Fruit fly (Drosophila melanogaster) whole organism, prepupa: ENCODE results near the gene CG4709.

Experiments
- CG10631 ChIP-seq: fragments of 200-800 bp; sonication (Bioruptor generic); optimal IDR thresholded peaks from 2 replicates; lab custom pipeline; 2016; ENCODE audit warnings: missing biosample characterization, missing genetic modification characterization
- CG11294 ChIP-seq: fragments of 200-800 bp; sonication (Bioruptor generic); IDR thresholded peaks from 2 replicates; pipeline ENCODE4 v1.3.6; 2022; ENCODE audit warnings: missing biosample characterization, missing genetic modification characterization
- CG11762 ChIP-seq: fragments of 200-800 bp; sonication (Bioruptor generic); optimal IDR thresholded peaks from 3 replicates; lab custom pipeline; 2016; ENCODE audit warnings: missing biosample characterization, missing genetic modification characterization; ENCODE audit not compliant: insufficient read depth
- CG11902 ChIP-seq: fragments of 200-800 bp; sonication (Bioruptor generic); optimal IDR thresholded peaks from 3 replicates; lab custom pipeline; 2016; ENCODE audit warnings: missing biosample characterization, missing genetic modification characterization
- CG15336 ChIP-seq: fragments of 200-800 bp; sonication (Bioruptor generic); IDR thresholded peaks from 2 replicates; pipeline ENCODE4 v1.3.6; 2022; ENCODE audit warnings: missing biosample characterization, missing genetic modification characterization
- CG1621 ChIP-seq: fragments of 200-800 bp; sonication (Bioruptor generic); optimal IDR thresholded peaks from 3 replicates; lab custom pipeline; 2018; ENCODE audit warnings: missing biosample characterization, mild to moderate bottlenecking, missing genetic modification characterization
- CG3032 ChIP-seq: fragments of 200-800 bp; optimal IDR thresholded peaks from 2 replicates; lab custom pipeline; 2019; ENCODE audit warnings: missing biosample characterization, mild to moderate bottlenecking, missing genetic modification characterization, moderate library complexity
- CG32006 ChIP-seq: fragments of 200-800 bp; sonication (Bioruptor generic); optimal IDR thresholded peaks from 3 replicates; lab custom pipeline; 2017; ENCODE audit warnings: missing biosample characterization, mild to moderate bottlenecking, missing genetic modification characterization
- CG34406 ChIP-seq: fragments of 200-800 bp; sonication (Bioruptor generic); optimal IDR thresholded peaks from 3 replicates; lab custom pipeline; 2016; ENCODE audit warnings: missing biosample characterization, missing genetic modification characterization
- CG3919 ChIP-seq: fragments of 200-800 bp; sonication (Bioruptor generic); optimal IDR thresholded peaks from 3 replicates; lab custom pipeline; 2016; ENCODE audit warnings: missing biosample characterization, missing genetic modification characterization
- CG6163 ChIP-seq: fragments of 200-800 bp; sonication (Bioruptor generic); IDR thresholded peaks from 3 replicates; pipeline ENCODE4 v1.3.6; 2022; ENCODE audit warnings: missing biosample characterization, missing genetic modification characterization
- CG6276 ChIP-seq: fragments of 200-800 bp; sonication (Bioruptor generic); optimal IDR thresholded peaks from 2 replicates; lab custom pipeline; 2017; ENCODE audit warnings: missing biosample characterization, mild to moderate bottlenecking, missing genetic modification characterization
- CG6792 ChIP-seq: fragments of 200-800 bp; sonication (Bioruptor generic); optimal IDR thresholded peaks from 3 replicates; lab custom pipeline; 2016; ENCODE audit warnings: missing biosample characterization, missing genetic modification characterization
- CG7368 ChIP-seq: fragments of 200-800 bp; sonication (Bioruptor generic); optimal IDR thresholded peaks from 3 replicates; lab custom pipeline; 2016; ENCODE audit warnings: missing biosample characterization, missing genetic modification characterization
- CG8119 ChIP-seq: fragments of 200-800 bp; sonication (Bioruptor generic); IDR thresholded peaks from 3 replicates; pipeline ENCODE4 v1.3.6; 2022; ENCODE audit warnings: missing biosample characterization, missing genetic modification characterization
- CG8319 ChIP-seq: fragments of 200-800 bp; sonication (Bioruptor generic); optimal IDR thresholded peaks from 3 replicates; lab custom pipeline; 2016; ENCODE audit warnings: missing biosample characterization, missing genetic modification characterization
- CG9139 ChIP-seq: fragments of 200-800 bp; sonication (Bioruptor generic); optimal IDR thresholded peaks from 3 replicates; lab custom pipeline; 2017; ENCODE audit warnings: missing biosample characterization, mild to moderate bottlenecking, missing genetic modification characterization
- Eip75B ChIP-seq: fragments of 200-800 bp; sonication (Bioruptor generic); optimal IDR thresholded peaks from 3 replicates; lab custom pipeline; 2016; ENCODE audit warnings: missing biosample characterization, missing genetic modification characterization
- Eip78C ChIP-seq: fragments of 200-800 bp; sonication (Bioruptor generic); peaks from one replicate; lab custom pipeline; 2016; ENCODE audit warnings: missing biosample characterization, missing genetic modification characterization
- Eip93F ChIP-seq: fragments of 200-800 bp; sonication (Bioruptor generic); optimal IDR thresholded peaks from 2 replicates; lab custom pipeline; 2016; ENCODE audit warnings: missing biosample characterization, mild to moderate bottlenecking, missing genetic modification characterization
- Ets21C ChIP-seq: fragments of 200-800 bp; sonication (Bioruptor generic); optimal IDR thresholded peaks from 3 replicates; lab custom pipeline; 2016; ENCODE audit warnings: missing biosample characterization, missing genetic modification characterization
- Gug ChIP-seq: fragments of 200-800 bp; sonication (Bioruptor generic); IDR thresholded peaks from 2 replicates; pipeline ENCODE4 v1.3.6; 2022; ENCODE audit warnings: missing biosample characterization, missing genetic modification characterization
- Hr39 ChIP-seq: fragments of 200-800 bp; sonication (Bioruptor generic); optimal IDR thresholded peaks from 2 replicates; lab custom pipeline; 2016; ENCODE audit warnings: missing biosample characterization, missing genetic modification characterization
- Hr4 ChIP-seq: fragments of 200-800 bp; sonication (Bioruptor generic); optimal IDR thresholded peaks from 3 replicates; lab custom pipeline; 2016; ENCODE audit warnings: missing biosample characterization, missing genetic modification characterization
- OdsH ChIP-seq: fragments of 200-800 bp; sonication (Bioruptor generic); optimal IDR thresholded peaks from 3 replicates; lab custom pipeline; 2016; ENCODE audit warnings: missing biosample characterization, missing genetic modification characterization
- Smox ChIP-seq: fragments of 200-800 bp; sonication (Bioruptor generic); optimal IDR thresholded peaks from 3 replicates; lab custom pipeline; 2016; ENCODE audit warnings: missing biosample characterization, missing genetic modification characterization
- Sox14 ChIP-seq: fragments of 200-800 bp; sonication (Bioruptor generic); optimal IDR thresholded peaks from 3 replicates; lab custom pipeline; 2016; ENCODE audit warnings: missing biosample characterization, missing genetic modification characterization
- Sox15 ChIP-seq: fragments of 200-800 bp; sonication (Bioruptor generic); optimal IDR thresholded peaks from 3 replicates; lab custom pipeline; 2016; ENCODE audit warnings: missing biosample characterization, missing genetic modification characterization
- achi ChIP-seq: fragments of 200-800 bp; sonication (Bioruptor generic); optimal IDR thresholded peaks from 3 replicates; lab custom pipeline; 2016; ENCODE audit warnings: missing biosample characterization, missing genetic modification characterization
- acj6 ChIP-seq: fragments of 200-800 bp; sonication (Bioruptor generic); optimal IDR thresholded peaks from 3 replicates; lab custom pipeline; 2016; ENCODE audit warnings: missing biosample characterization, missing genetic modification characterization
- cyc ChIP-seq: fragments of 200-800 bp; sonication (Bioruptor generic); optimal IDR thresholded peaks from 3 replicates; lab custom pipeline; 2016; ENCODE audit warnings: missing biosample characterization, missing genetic modification characterization
- dsx ChIP-seq: fragments of 200-800 bp; optimal IDR thresholded peaks from 3 replicates; lab custom pipeline; 2019; ENCODE audit warnings: missing biosample characterization, mild to moderate bottlenecking, missing genetic modification characterization, moderate library complexity; ENCODE audit not compliant: poor library complexity, severe bottlenecking
- eg ChIP-seq: fragments of 200-800 bp; sonication (Bioruptor generic); IDR thresholded peaks from 3 replicates; pipeline ENCODE4 v1.3.6; 2022; ENCODE audit warnings: missing biosample characterization, missing genetic modification characterization
- esn ChIP-seq: fragments of 200-800 bp; sonication (Bioruptor generic); optimal IDR thresholded peaks from 2 replicates; lab custom pipeline; 2016; ENCODE audit warnings: missing biosample characterization, mild to moderate bottlenecking, missing genetic modification characterization, moderate library complexity
- fd59A ChIP-seq: fragments of 200-800 bp; sonication (Bioruptor generic); optimal IDR thresholded peaks from 2 replicates; lab custom pipeline; 2017; ENCODE audit warnings: missing biosample characterization, mild to moderate bottlenecking, missing genetic modification characterization, missing genetic modification reagents
- fd85E ChIP-seq: fragments of 200-800 bp; sonication (Bioruptor generic); optimal IDR thresholded peaks from 3 replicates; lab custom pipeline; 2016; ENCODE audit warnings: missing biosample characterization, missing genetic modification characterization
- fkh ChIP-seq: fragments of 200-800 bp; sonication (Bioruptor generic); optimal IDR thresholded peaks from 3 replicates; lab custom pipeline; 2017; ENCODE audit warnings: missing biosample characterization, mild to moderate bottlenecking, missing genetic modification characterization, moderate library complexity
- lz ChIP-seq: fragments of 200-800 bp; sonication (Bioruptor generic); optimal IDR thresholded peaks from 3 replicates; lab custom pipeline; 2016; ENCODE audit warnings: missing biosample characterization, missing genetic modification characterization
- salr ChIP-seq, 2 experiments: fragments of 200-800 bp; sonication (Bioruptor generic); optimal IDR thresholded peaks; 3 replicates each; lab custom pipeline; 2016 to 2018; ENCODE audit warnings: missing biosample characterization in 2 of 2, missing genetic modification characterization in 2 of 2, mild to moderate bottlenecking in 1 of 2
- spab ChIP-seq: fragments of 200-800 bp; sonication (Bioruptor generic); optimal IDR thresholded peaks from 2 replicates; lab custom pipeline; 2017; ENCODE audit warnings: missing biosample characterization, mild to moderate bottlenecking, missing genetic modification characterization, missing genetic modification reagents
- ss ChIP-seq, 2 experiments: fragments of 200-800 bp; sonication (Bioruptor generic); optimal IDR thresholded peaks; 2 replicates in 1 of 2; 3 replicates in 1 of 2; lab custom pipeline; 2017 to 2018; ENCODE audit warnings: mild to moderate bottlenecking in 2 of 2, missing biosample characterization in 2 of 2, missing genetic modification characterization in 2 of 2, moderate library complexity in 1 of 2
- svp ChIP-seq: fragments of 200-800 bp; sonication (Bioruptor generic); peaks from one replicate; lab custom pipeline; 2016; ENCODE audit warnings: missing biosample characterization, missing genetic modification characterization
- topi ChIP-seq: fragments of 200-800 bp; sonication (Bioruptor generic); optimal IDR thresholded peaks from 3 replicates; lab custom pipeline; 2016; ENCODE audit warnings: missing biosample characterization, missing genetic modification characterization
- vri ChIP-seq: fragments of 200-800 bp; sonication (Bioruptor generic); optimal IDR thresholded peaks from 3 replicates; lab custom pipeline; 2016; ENCODE audit warnings: missing biosample characterization, mild to moderate bottlenecking, missing genetic modification characterization

CG4709 gene

DNA sequence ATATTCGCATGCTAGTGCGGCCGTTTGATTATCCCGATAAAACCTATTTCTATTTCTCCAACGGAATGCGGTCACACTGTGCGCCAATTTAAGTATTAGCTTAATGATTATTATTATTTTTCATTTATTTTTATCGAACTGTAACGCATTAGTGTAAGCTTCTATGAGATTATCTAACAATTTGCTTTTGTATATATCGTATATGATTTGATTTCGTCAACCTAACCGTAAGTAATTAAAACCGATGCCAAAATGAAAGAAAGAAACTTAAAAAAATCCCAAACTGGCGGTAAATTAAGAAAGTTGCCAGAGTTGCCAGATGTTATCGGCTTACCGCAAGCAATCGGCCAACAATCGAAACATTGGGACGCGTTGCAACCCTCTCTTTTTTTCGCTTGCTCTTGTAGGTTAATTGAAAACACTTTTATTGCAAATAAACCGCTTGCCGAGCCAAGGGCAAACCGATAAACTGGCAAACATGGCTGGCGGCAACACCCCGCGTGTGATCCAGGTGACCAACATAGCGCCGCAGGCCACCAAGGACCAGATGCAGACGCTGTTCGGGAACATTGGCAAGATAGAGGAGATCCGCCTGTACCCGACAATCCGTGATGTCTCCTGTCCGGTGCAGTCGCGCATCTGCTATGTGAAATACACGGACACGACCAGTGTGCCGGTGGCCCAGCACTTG lies 41.4 kb upstream of the CG4709 start, which contains the start of the genes Etl1 and Srp54 (continued):
- TF ChIP-seq salr (GFP tag; optimal IDR thresholded peaks at IDR 0.05; lab: Kevin White, UChicago) = no peak
- TF ChIP-seq Hr4 (GFP tag; lab: Kevin White, UChicago) = no peak
- TF ChIP-seq CG1621 (tag; lab: Kevin White, UChicago) = no peak
- peak; percentile 5 for TF ChIP-seq CG3032 (tag; lab: Kevin White, UChicago)
- no peak for TF ChIP-seq topi (GFP tag; lab: Kevin White, UChicago)
- peak; percentile 52 for TF ChIP-seq Eip78C (GFP tag; lab: Kevin White, UChicago)
- no peak for TF ChIP-seq Eip93F (GFP tag; lab: Kevin White, UChicago)
- no peak for TF ChIP-seq Eip75B (GFP tag; lab: Kevin White, UChicago)
- no peak for TF ChIP-seq fd85E (GFP tag; lab: Kevin White, UChicago)
- no peak for TF ChIP-seq CG7368 (GFP tag; lab: Kevin White, UChicago)
- no peak for TF ChIP-seq CG11762 (GFP tag; lab: Kevin White, UChicago)

DNA sequence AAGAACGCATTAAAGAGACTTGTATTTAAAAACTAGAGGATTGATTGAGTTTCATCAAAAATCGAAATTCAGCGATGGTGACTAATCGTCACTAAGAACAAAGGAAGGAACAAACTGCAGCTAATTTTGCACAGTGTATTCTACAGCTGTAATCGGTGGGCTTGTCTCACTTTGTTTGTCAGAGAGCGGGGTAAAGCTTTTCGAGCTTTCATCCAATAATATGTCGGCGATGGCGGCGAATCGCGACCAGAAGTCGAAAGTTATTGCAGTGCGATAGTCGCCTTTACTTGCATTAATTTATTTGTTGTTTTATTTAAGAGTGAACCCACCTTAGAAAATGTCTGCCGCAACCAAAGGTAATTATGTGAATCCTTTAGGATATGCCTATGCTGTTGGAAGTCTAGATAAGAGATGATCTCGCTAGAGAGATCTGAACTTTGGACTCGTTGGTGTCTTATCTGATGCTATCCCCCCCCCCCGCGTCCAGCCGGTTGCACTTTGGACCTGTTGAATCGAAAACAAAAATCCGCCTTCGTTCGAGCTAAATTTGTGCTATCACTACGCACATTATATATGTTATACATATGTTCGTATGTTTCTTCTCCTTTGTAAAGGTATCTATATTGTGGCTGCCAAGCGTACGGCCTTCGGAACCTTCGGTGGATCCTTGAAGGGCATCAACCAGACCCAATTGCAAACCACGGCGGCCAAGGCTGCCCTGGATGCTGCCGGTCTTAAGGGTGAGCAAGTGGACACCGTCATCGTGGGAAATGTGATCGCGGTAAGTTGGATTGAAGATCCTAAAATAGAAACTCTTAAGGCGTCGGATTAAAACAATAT lies 38.9 kb upstream of the CG4709 start, which contains the start of gene yip2:
Gene yip2, plus strand, starts transcription at position 243 of the 840 bp plus-strand sequence.
- TF ChIP-seq CG3919 (GFP tag; lab: Kevin White, UChicago) (peak; percentile 92), spab (peak; percentile 99), fd85E (GFP tag; lab: Kevin White, UChicago) (peak; percentile 96), esn (peak; percentile 84), fd59A (GFP tag; lab: Kevin White, UChicago) (peak; percentile 39), topi (GFP tag; lab: Kevin White, UChicago) (peak; percentile 82), Smox (GFP tag; lab: Kevin White, UChicago) (peak; percentile 57), ss (GFP tag; optimal IDR thresholded peaks at IDR 0.05; lab: Kevin White, UChicago) (peak; percentile 100), CG8119 (peak; percentile 97), Hr4 (GFP tag; lab: Kevin White, UChicago) (peak; percentile 84), eg (GFP tag; lab: Robert Waterston, UW) (peak; percentile 91), acj6 (GFP tag; lab: Kevin White, UChicago) (peak; percentile 54), OdsH (GFP tag; lab: Kevin White, UChicago) (peak; percentile 65), Gug (GFP tag; lab: Robert Waterston, UW) (peak; percentile 73), CG11902 (no peak), CG6163 (GFP tag; lab: Robert Waterston, UW) (peak; percentile 76), Ets21C (GFP tag; lab: Kevin White, UChicago) (peak; percentile 18), Sox14 (peak; percentile 93), Eip75B (GFP tag; lab: Kevin White, UChicago) (peak; percentile 82), CG8319 (GFP tag; lab: Kevin White, UChicago) (peak; percentile 92), CG34406 (GFP tag; lab: Kevin White, UChicago) (peak; percentile 59), CG11294 (GFP tag; lab: Robert Waterston, UW) (peak; percentile 10; the same call in 1 of the 2 replicates), CG10631 (peak; percentile 58), CG7368 (GFP tag; lab: Kevin White, UChicago) (peak; percentile 96), CG32006 (GFP tag; lab: Kevin White, UChicago) (peak; percentile 80), cyc (GFP tag; lab: Kevin White, UChicago) (peak; percentile 57), svp (GFP tag; lab: Kevin White, UChicago) (peak; percentile 99), CG6792 (GFP tag; lab: Kevin White, UChicago) (peak; percentile 61), salr (GFP tag; optimal IDR thresholded peaks at IDR 0.05; lab: Kevin White, UChicago) (peak; percentile 91 to 93), achi (GFP tag; lab: Kevin White, UChicago) (peak; percentile 77), lz (GFP tag; lab: Kevin White, UChicago) (peak; percentile 66), CG9139 (GFP tag; lab: Kevin White, UChicago) (peak; percentile 100), fkh (GFP tag; lab: Kevin White, UChicago) (peak; percentile 61), CG1621 (tag; lab: Kevin White, UChicago) (peak; percentile 96), Hr39 (GFP tag; lab: Kevin White, UChicago) (peak; percentile 43), Eip93F (GFP tag; lab: Kevin White, UChicago) (peak; percentile 91), CG3032 (tag; lab: Kevin White, UChicago) (peak; percentile 85), CG15336 (peak; percentile 94), CG11762 (GFP tag; lab: Kevin White, UChicago) (peak; percentile 93), vri (GFP tag; lab: Kevin White, UChicago) (peak; percentile 82), CG6276 (GFP tag; lab: Kevin White, UChicago) (peak; percentile 100), Sox15 (no peak), dsx (GFP tag; lab: Kevin White, UChicago) (peak; percentile 92)
